Fruit fly (Drosophila melanogaster) whole organism, wandering third instar larva: ENCODE measurements around the gene CG15579.

Experiments used
- Abd-B ChIP-seq: fragments of >200 bp; optimal IDR thresholded peaks from 2 replicates; lab custom pipeline; 2017; ENCODE audit warnings: missing biosample characterization, missing genetic modification characterization
- CG32264 ChIP-seq: fragments of 200-800 bp; sonication (Bioruptor generic); optimal IDR thresholded peaks from 2 replicates; lab custom pipeline; 2016; ENCODE audit warnings: missing biosample characterization, missing genetic modification characterization
- CG9705 ChIP-seq: fragments of 200-800 bp; sonication (Bioruptor generic); optimal IDR thresholded peaks from 2 replicates; lab custom pipeline; 2018; ENCODE audit warnings: missing biosample characterization, mild to moderate bottlenecking, missing genetic modification characterization
- CrebA ChIP-seq: fragments of 200-800 bp; sonication (Bioruptor generic); optimal IDR thresholded peaks from 2 replicates; lab custom pipeline; 2016; ENCODE audit warnings: missing biosample characterization, mild to moderate bottlenecking, missing genetic modification characterization, borderline replicate concordance
- Dfd ChIP-seq: fragments of >200 bp; optimal IDR thresholded peaks from 2 replicates; lab custom pipeline; 2017; ENCODE audit warnings: missing biosample characterization, missing genetic modification characterization
- Dif ChIP-seq: fragments of 200-275, 200-300 bp; sonication (Bioruptor generic); optimal IDR thresholded peaks from 2 replicates; lab custom pipeline; 2018; ENCODE audit warnings: missing biosample characterization, missing genetic modification characterization; ENCODE audit not compliant: partially characterized antibody
- GATAd ChIP-seq: sonication (Bioruptor generic); optimal IDR thresholded peaks from 2 replicates; lab custom pipeline; 2016; ENCODE audit warnings: missing biosample characterization, missing genetic modification characterization
- HLH106 ChIP-seq: fragments of 200-800 bp; optimal IDR thresholded peaks from 3 replicates; lab custom pipeline; 2019; ENCODE audit warnings: missing biosample characterization, mild to moderate bottlenecking, missing genetic modification characterization, moderate library complexity
- Hnf4 ChIP-seq: fragments of 200-800 bp; sonication (Bioruptor generic); optimal IDR thresholded peaks from 2 replicates; lab custom pipeline; 2016; ENCODE audit warnings: missing biosample characterization, mild to moderate bottlenecking, missing genetic modification characterization
- Hr83 ChIP-seq: fragments of 200-300 bp; sonication (Bioruptor generic); optimal IDR thresholded peaks from 2 replicates; lab custom pipeline; 2016; ENCODE audit warnings: missing biosample characterization, mild to moderate bottlenecking, missing genetic modification characterization, moderate library complexity; ENCODE audit not compliant: poor library complexity, severe bottlenecking
- Jra ChIP-seq: sonication (Bioruptor generic); optimal IDR thresholded peaks from 2 replicates; lab custom pipeline; 2016; ENCODE audit warnings: missing biosample characterization, missing genetic modification characterization
- Mio ChIP-seq: sonication (Bioruptor generic); optimal IDR thresholded peaks from 2 replicates; lab custom pipeline; 2016; ENCODE audit warnings: missing biosample characterization, missing genetic modification characterization
- Myc ChIP-seq: fragments of >200 bp; optimal IDR thresholded peaks from 2 replicates; lab custom pipeline; 2017
- N ChIP-seq: fragments of >200 bp; optimal IDR thresholded peaks from 2 replicates; lab custom pipeline; 2018; ENCODE audit warnings: missing biosample characterization, missing external identifiers, missing genetic modification characterization
- OdsH ChIP-seq: fragments of 200-800 bp; sonication (Bioruptor generic); optimal IDR thresholded peaks from 2 replicates; lab custom pipeline; 2016; ENCODE audit warnings: missing biosample characterization, mild to moderate bottlenecking, missing genetic modification characterization
- Rel ChIP-seq, 2 experiments: fragments of 200-800 bp; sonication (Bioruptor generic) in 1 of 2; optimal IDR thresholded peaks; 2 replicates in 1 of 2; 3 replicates in 1 of 2; lab custom pipeline; 2016 to 2019; ENCODE audit warnings: mild to moderate bottlenecking in 2 of 2, missing biosample characterization in 2 of 2, missing genetic modification characterization in 2 of 2, moderate library complexity in 1 of 2
- Sp1 ChIP-seq: fragments of 200-800 bp; sonication (Bioruptor generic); optimal IDR thresholded peaks from 3 replicates; lab custom pipeline; 2019; ENCODE audit warnings: missing biosample characterization, mild to moderate bottlenecking, missing genetic modification characterization, moderate library complexity
- Vsx2 ChIP-seq: fragments of 200-300, 225-300 bp; sonication (Bioruptor generic); optimal IDR thresholded peaks from 2 replicates; lab custom pipeline; 2018; ENCODE audit warnings: missing biosample characterization, missing genetic modification characterization; ENCODE audit not compliant: partially characterized antibody
- br ChIP-seq: fragments of 200-800 bp; sonication (Bioruptor generic); optimal IDR thresholded peaks from 2 replicates; lab custom pipeline; 2016; ENCODE audit warnings: missing biosample characterization, missing genetic modification characterization
- dl ChIP-seq, 2 experiments: fragments of 175-275, 200-275 bp in 1 of 2; fragments of 200-275 bp in 1 of 2; sonication (Bioruptor generic); optimal IDR thresholded peaks; lab custom pipeline; 2018; ENCODE audit warnings: mild to moderate bottlenecking in 2 of 2, missing biosample characterization in 2 of 2, missing genetic modification characterization in 2 of 2, moderate library complexity in 2 of 2; ENCODE audit not compliant: partially characterized antibody in 2 of 2, insufficient read depth in 1 of 2
- dmrt93B ChIP-seq: fragments of 200-800 bp; sonication (Bioruptor generic); optimal IDR thresholded peaks from 2 replicates; lab custom pipeline; 2018; ENCODE audit warnings: missing biosample characterization, mild to moderate bottlenecking, missing genetic modification characterization
- ey ChIP-seq: fragments of 200-800 bp; sonication (Bioruptor generic); optimal IDR thresholded peaks from 2 replicates; lab custom pipeline; 2016; ENCODE audit warnings: missing biosample characterization, missing genetic modification characterization
- foxo ChIP-seq, 2 experiments: fragments of 200-800 bp; sonication (Bioruptor generic); optimal IDR thresholded peaks; 2 replicates in 1 of 2; 3 replicates in 1 of 2; lab custom pipeline; 2016 to 2017; ENCODE audit warnings: missing biosample characterization in 2 of 2, missing genetic modification characterization in 2 of 2
- fru ChIP-seq: fragments of 200-800 bp; sonication (Bioruptor generic); optimal IDR thresholded peaks from 3 replicates; lab custom pipeline; 2016; ENCODE audit warnings: missing biosample characterization, mild to moderate bottlenecking, missing genetic modification characterization
- h ChIP-seq: fragments of 200-800 bp; sonication (Bioruptor generic); optimal IDR thresholded peaks from 3 replicates; lab custom pipeline; 2016; ENCODE audit warnings: missing biosample characterization, mild to moderate bottlenecking, missing genetic modification characterization
- jim ChIP-seq: fragments of 175-275, 200-325 bp; sonication (Bioruptor generic); optimal IDR thresholded peaks from 2 replicates; lab custom pipeline; 2016; ENCODE audit warnings: missing biosample characterization, mild to moderate bottlenecking, missing genetic modification characterization
- lola ChIP-seq: fragments of >200 bp; optimal IDR thresholded peaks from 2 replicates; lab custom pipeline; 2017; ENCODE audit warnings: missing biosample characterization, missing genetic modification characterization
- pan ChIP-seq: fragments of >200 bp; optimal IDR thresholded peaks from 2 replicates; lab custom pipeline; 2017
- psq ChIP-seq: fragments of 200-800 bp; sonication (Bioruptor generic); optimal IDR thresholded peaks from 3 replicates; lab custom pipeline; 2017; ENCODE audit warnings: missing biosample characterization, mild to moderate bottlenecking, missing genetic modification characterization, moderate library complexity
- rgr ChIP-seq: fragments of 200-800 bp; sonication (Bioruptor generic); optimal IDR thresholded peaks from 3 replicates; lab custom pipeline; 2016; ENCODE audit warnings: missing biosample characterization, mild to moderate bottlenecking, missing genetic modification characterization
- sage ChIP-seq: fragments of 200-800 bp; sonication (Bioruptor generic); optimal IDR thresholded peaks from 2 replicates; lab custom pipeline; 2016; ENCODE audit warnings: missing biosample characterization, mild to moderate bottlenecking, missing genetic modification characterization
- tai ChIP-seq: sonication (Bioruptor generic); optimal IDR thresholded peaks from 2 replicates; lab custom pipeline; 2016; ENCODE audit warnings: missing biosample characterization, missing genetic modification characterization
- usp ChIP-seq: fragments of >200 bp; optimal IDR thresholded peaks from 2 replicates; lab custom pipeline; 2017; ENCODE audit warnings: missing biosample characterization, missing genetic modification characterization
- woc ChIP-seq: sonication (Bioruptor generic); optimal IDR thresholded peaks from 2 replicates; lab custom pipeline; 2016; ENCODE audit warnings: missing biosample characterization, mild to moderate bottlenecking, missing genetic modification characterization

CG15579 gene

dm6 chrX:4322234-4323210, 10.9 kb upstream of the CG15579 start, which contains the start of gene norpA:
Gene norpA (plus strand): TSS chrX:4322626.
- TF ChIP-seq sage (GFP tag; lab: Kevin White, UChicago): no peak
- peak; percentile 39 for TF ChIP-seq ey (GFP tag; lab: Kevin White, UChicago)
- TF ChIP-seq CG9705 (GFP tag; lab: Kevin White, UChicago): no peak
- peak; percentile 62 for TF ChIP-seq br (GFP tag; lab: Kevin White, UChicago)
- TF ChIP-seq OdsH: peak; percentile 53
- no peak for TF ChIP-seq dl (GFP tag; optimal IDR thresholded peaks at IDR 0.05; lab: Kevin White, UChicago; ENCODE audit: insufficient read depth in 1 of 2, partially characterized antibody in 2 of 2)
- TF ChIP-seq Sp1 (GFP tag; lab: Kevin White, UChicago): peak; percentile 42
- no peak for TF ChIP-seq lola
- no peak for TF ChIP-seq Abd-B (GFP tag; lab: Kevin White, UChicago)
- no peak for TF ChIP-seq GATAd (GFP tag; lab: Kevin White, UChicago)
- peak; percentile 47 for TF ChIP-seq h (GFP tag; lab: Kevin White, UChicago)
- TF ChIP-seq Hr83 (GFP tag; lab: Kevin White, UChicago): peak; percentile 48
- no peak for TF ChIP-seq Vsx2 (GFP tag; lab: Kevin White, UChicago)
- TF ChIP-seq pan (lab: Kevin White, UChicago): no peak
- peak; percentile 30 for TF ChIP-seq rgr
- no peak for TF ChIP-seq Rel (GFP tag; optimal IDR thresholded peaks at IDR 0.05; lab: Kevin White, UChicago)
- no peak for TF ChIP-seq Rel (tag; optimal IDR thresholded peaks at IDR 0.05; lab: Kevin White, UChicago)
- no peak for TF ChIP-seq dmrt93B
- peak; percentile 67 for TF ChIP-seq fru
- peak; percentile 38 for TF ChIP-seq Jra (GFP tag; lab: Kevin White, UChicago)
- no peak for TF ChIP-seq tai
- TF ChIP-seq CrebA (GFP tag; lab: Kevin White, UChicago): no peak
- peak in 1 of 2 experiments; percentile 46 for TF ChIP-seq foxo (GFP tag; optimal IDR thresholded peaks at IDR 0.05; lab: Kevin White, UChicago)
- peak; percentile 24 for TF ChIP-seq woc (GFP tag; lab: Kevin White, UChicago)
- no peak for TF ChIP-seq CG32264 (GFP tag; lab: Kevin White, UChicago)
- peak; percentile 23 for TF ChIP-seq HLH106 (tag; lab: Kevin White, UChicago)
- TF ChIP-seq Myc (lab: Kevin White, UChicago): no peak
- peak; percentile 94 for TF ChIP-seq psq (GFP tag; lab: Kevin White, UChicago)

dm6 chrX:4322131-4322233, 10.4 kb upstream of the CG15579 start, which contains the start of gene mRpL33:
Gene mRpL33 (minus strand): TSS chrX:4322231.
- no peak for TF ChIP-seq tai
- no peak for TF ChIP-seq Abd-B (GFP tag; lab: Kevin White, UChicago)
- no peak for TF ChIP-seq Dfd (GFP tag; lab: Kevin White, UChicago)
- no peak for TF ChIP-seq Dif (GFP tag; lab: Kevin White, UChicago)
- no peak for TF ChIP-seq Sp1 (GFP tag; lab: Kevin White, UChicago)
- no peak for TF ChIP-seq lola
- no peak for TF ChIP-seq usp (GFP tag; lab: Kevin White, UChicago)
- TF ChIP-seq ey (GFP tag; lab: Kevin White, UChicago): no peak
- TF ChIP-seq fru: no peak
- no peak for TF ChIP-seq Hnf4 (GFP tag; lab: Kevin White, UChicago)
- no peak for TF ChIP-seq dl (GFP tag; optimal IDR thresholded peaks at IDR 0.05; lab: Kevin White, UChicago; ENCODE audit: insufficient read depth in 1 of 2, partially characterized antibody in 2 of 2)
- no peak for TF ChIP-seq jim (GFP tag; lab: Kevin White, UChicago)
- no peak for TF ChIP-seq HLH106 (tag; lab: Kevin White, UChicago)
- no peak for TF ChIP-seq rgr
- TF ChIP-seq Mio (GFP tag; lab: Kevin White, UChicago): no peak
- TF ChIP-seq GATAd (GFP tag; lab: Kevin White, UChicago): no peak
- TF ChIP-seq foxo (GFP tag; optimal IDR thresholded peaks at IDR 0.05; lab: Kevin White, UChicago): no peak
- no peak for TF ChIP-seq N (GFP tag; lab: Kevin White, UChicago)
- no peak for TF ChIP-seq CG9705 (GFP tag; lab: Kevin White, UChicago)

- TF ChIP-seq woc (GFP tag; lab: Kevin White, UChicago) (peak; percentile 22), Myc (lab: Kevin White, UChicago) (peak; percentile 12)
- TF ChIP-seq, all 38 proteins: peak for 2; not testable (repeated sequence) for 36
These were observed 7.6 kb upstream of the CG15579 start, which contains the start of gene NO66 for dm6 chrX:4319240-4319639. Gene NO66 (plus strand): TSS chrX:4319438.
